Worm (Caenorhabditis elegans) whole organism, mixed stage, embryonic: ENCODE results near the gene ZK686.3.

Experiments used
- M03D4.4 ChIP-seq: sonication (generic microtip); optimal IDR thresholded peaks from 2 replicates; lab custom pipeline; 2017; ENCODE audit warnings: mild to moderate bottlenecking, missing genetic modification characterization, missing compliant biosample characterization
- blmp-1 ChIP-seq: fragments of 150-350 bp; optimal IDR thresholded peaks from 2 replicates; lab custom pipeline; 2014; ENCODE audit warnings: missing biosample characterization, missing genetic modification characterization
- ces-1 ChIP-seq: fragments of 150-350 bp; optimal IDR thresholded peaks from 2 replicates; lab custom pipeline; 2014; ENCODE audit warnings: missing biosample characterization, missing genetic modification reagents, missing genetic modification characterization
- drap-1 ChIP-seq: fragments of 200-800 bp; sonication (Bioruptor generic); optimal IDR thresholded peaks from 3 replicates; lab custom pipeline; 2018; ENCODE audit warnings: mild to moderate bottlenecking, missing genetic modification characterization, missing compliant biosample characterization
- lin-13 ChIP-seq: fragments of 150-350 bp; optimal IDR thresholded peaks from 2 replicates; lab custom pipeline; 2014; ENCODE audit warnings: missing biosample characterization, missing genetic modification characterization
- lsy-2 ChIP-seq: fragments of 150-350 bp; optimal IDR thresholded peaks from 2 replicates; lab custom pipeline; 2014; ENCODE audit warnings: missing biosample characterization, missing genetic modification characterization
- nhr-2 ChIP-seq: fragments of 150-350 bp; optimal IDR thresholded peaks from 2 replicates; lab custom pipeline; 2014; ENCODE audit warnings: missing biosample characterization, missing genetic modification characterization
- pha-4 ChIP-seq: fragments of 150-350 bp; optimal IDR thresholded peaks from 2 replicates; lab custom pipeline; 2018; ENCODE audit warnings: missing biosample characterization, missing genetic modification reagents, missing genetic modification characterization
- snpc-4 ChIP-seq: fragments of 150-350 bp; optimal IDR thresholded peaks from 2 replicates; lab custom pipeline; 2014; ENCODE audit warnings: missing biosample characterization, missing genetic modification characterization
- unc-62 ChIP-seq: fragments of 150-350 bp; optimal IDR thresholded peaks from 2 replicates; lab custom pipeline; 2014; ENCODE audit warnings: missing biosample characterization, missing genetic modification reagents, missing genetic modification characterization
- zip-8 ChIP-seq: fragments of 150-350 bp; optimal IDR thresholded peaks from 2 replicates; lab custom pipeline; 2014; ENCODE audit warnings: missing biosample characterization, missing genetic modification characterization
- ztf-11 ChIP-seq: fragments of 150-350 bp; optimal IDR thresholded peaks from 2 replicates; lab custom pipeline; 2014; ENCODE audit warnings: missing biosample characterization, missing genetic modification characterization

ce11 chrIII:7769965-7770364 lies 1.1 kb upstream of the ZK686.3 start, which contains the start of gene snu-23:
- no peak for TF ChIP-seq pha-4 (tag; lab: Kevin White, UChicago)
- no peak for TF ChIP-seq ces-1 (GFP tag; lab: Kevin White, UChicago)
- TF ChIP-seq zip-8 (tag; lab: Kevin White, UChicago): no peak
- no peak for TF ChIP-seq snpc-4
- no peak for TF ChIP-seq M03D4.4 (tag; lab: Kevin White, UChicago)
- TF ChIP-seq lsy-2 (tag; lab: Kevin White, UChicago): peak; percentile 93
- TF ChIP-seq blmp-1: no peak
- TF ChIP-seq nhr-2 (tag; lab: Kevin White, UChicago): no peak
- no peak for TF ChIP-seq unc-62
- no peak for TF ChIP-seq lin-13
- TF ChIP-seq drap-1 (GFP tag; lab: Kevin White, UChicago): no peak
- no peak for TF ChIP-seq ztf-11 (tag; lab: Kevin White, UChicago)
